1 fruit fly cellular context compared by ENCODE assay signal in genomic region chr3R:24543676-24544277, dm6.
TF ChIP-seq lines count a peak whose summit lies in the region.

Cftr (minus strand) TSS chr3R:24543914.

TF ChIP-seq in whole organism, embryonic, 481 proteins besides CTCF, POLR2A, EP300 and RAD21 (continued from another document):
- TF ChIP-seq Dek (tag; optimal IDR thresholded peaks at IDR 0.05; lab: Kevin White, UChicago) (peak; percentile 47), CG4617 (GFP tag; optimal IDR thresholded peaks at IDR 0.05; lab: Kevin White, UChicago; ENCODE audit: borderline replicate concordance) (peak; percentile 12), Ptx1 (GFP tag; IDR thresholded peaks at IDR 0.05; lab: Robert Waterston, UW) (peak; percentile 43), CG8290 (GFP tag; optimal IDR thresholded peaks at IDR 0.05; lab: Kevin White, UChicago) (no peak), CG8290 (tag; optimal IDR thresholded peaks at IDR 0.05; lab: Kevin White, UChicago) (peak in 1 of 2 experiments; percentile 84), CG31365 (tag; optimal IDR thresholded peaks at IDR 0.05; lab: Kevin White, UChicago) (peak; percentile 53), HmgZ (tag; optimal IDR thresholded peaks at IDR 0.05; lab: Kevin White, UChicago) (peak; percentile 79), mld (GFP tag; IDR thresholded peaks at IDR 0.05; lab: Robert Waterston, UW; ENCODE audit: partially characterized antibody) (no peak; the same call in 2 of the 3 replicates), CG11696 (GFP tag; IDR thresholded peaks at IDR 0.05; lab: Robert Waterston, UW) (no peak; the same call in 1 of the 2 replicates), Lhr (GFP tag; optimal IDR thresholded peaks at IDR 0.05; lab: Kevin White, UChicago) (no peak), CG17912 (GFP tag; optimal IDR thresholded peaks at IDR 0.05; lab: Kevin White, UChicago) (no peak), sisA (GFP tag; IDR thresholded peaks at IDR 0.05; lab: Robert Waterston, UW) (no peak), Fer3 (tag; optimal IDR thresholded peaks at IDR 0.05; lab: Kevin White, UChicago) (peak; percentile 45), pho (GFP tag; optimal IDR thresholded peaks at IDR 0.05; lab: Kevin White, UChicago) (peak; percentile 61), cato (GFP tag; optimal IDR thresholded peaks at IDR 0.05; lab: Kevin White, UChicago; ENCODE audit: borderline replicate concordance) (no peak), odd (GFP tag; optimal IDR thresholded peaks at IDR 0.05; lab: Kevin White, UChicago) (peak; percentile 16), CG10209 (GFP tag; optimal IDR thresholded peaks at IDR 0.05; lab: Kevin White, UChicago) (no peak), esg (GFP tag; conservative IDR thresholded peaks at IDR 0.05; lab: Robert Waterston, UW) (no peak), CG11398 (GFP tag; optimal IDR thresholded peaks at IDR 0.05; lab: Kevin White, UChicago) (no peak), CG17361 (GFP tag; IDR thresholded peaks at IDR 0.05; lab: Robert Waterston, UW) (no peak), lab (GFP tag; optimal IDR thresholded peaks at IDR 0.05; lab: Kevin White, UChicago) (peak; percentile 83), bbx (GFP tag; IDR thresholded peaks at IDR 0.05; lab: Robert Waterston, UW; ENCODE audit: partially characterized antibody) (peak; percentile 74; the same call in 1 of the 2 replicates), oc (tag; optimal IDR thresholded peaks at IDR 0.05; lab: Kevin White, UChicago) (peak; percentile 55), lbe (GFP tag; optimal IDR thresholded peaks at IDR 0.05; lab: Kevin White, UChicago) (peak; percentile 78), dati (GFP tag; IDR thresholded peaks at IDR 0.05; lab: Robert Waterston, UW) (no peak), mirr (GFP tag; optimal IDR thresholded peaks at IDR 0.05; lab: Kevin White, UChicago) (peak; percentile 88), Dip3 (GFP tag; optimal IDR thresholded peaks at IDR 0.05; lab: Kevin White, UChicago) (peak; percentile 41), CG34422 (GFP tag; IDR thresholded peaks at IDR 0.05; lab: Robert Waterston, UW) (peak; percentile 93), CG11456 (GFP tag; IDR thresholded peaks at IDR 0.05; lab: Robert Waterston, UW) (peak; percentile 51; the same call in 1 of the 3 replicates), Fer2 (tag; optimal IDR thresholded peaks at IDR 0.05; lab: Kevin White, UChicago) (no peak), Scr (GFP tag; IDR thresholded peaks at IDR 0.05; lab: Robert Waterston, UW; ENCODE audit: partially characterized antibody) (no peak; the same call in 1 of the 2 replicates), CG9932 (GFP tag; IDR thresholded peaks at IDR 0.05; lab: Robert Waterston, UW) (peak; percentile 70), CG8765 (GFP tag; IDR thresholded peaks at IDR 0.05; lab: Robert Waterston, UW) (no peak), Mrtf (GFP tag; IDR thresholded peaks at IDR 0.05; lab: Robert Waterston, UW) (peak; percentile 39; the same call in 2 of the 3 replicates), CG33213 (GFP tag; optimal IDR thresholded peaks at IDR 0.05; lab: Kevin White, UChicago) (peak; percentile 30), crol (GFP tag; IDR thresholded peaks at IDR 0.05; lab: Robert Waterston, UW) (no peak), CG7357 (GFP tag; IDR thresholded peaks at IDR 0.05; lab: Robert Waterston, UW) (no peak), rib (GFP tag; IDR thresholded peaks at IDR 0.05; lab: Robert Waterston, UW) (peak; percentile 67; the same call in 1 of the 2 replicates), CG3163 (GFP tag; optimal IDR thresholded peaks at IDR 0.05; lab: Kevin White, UChicago) (peak; percentile 5), disco-r (GFP tag; optimal IDR thresholded peaks at IDR 0.05; lab: Kevin White, UChicago) (peak; percentile 5), dpn (GFP tag; optimal IDR thresholded peaks at IDR 0.05; lab: Kevin White, UChicago) (peak; percentile 40 to 69), Adf1 (GFP tag; IDR thresholded peaks at IDR 0.05; lab: Robert Waterston, UW) (peak; percentile 9; the same call in 1 of the 2 replicates), CG13894 (tag; optimal IDR thresholded peaks at IDR 0.05; lab: Kevin White, UChicago) (peak; percentile 73), toy (GFP tag; IDR thresholded peaks at IDR 0.05; lab: Robert Waterston, UW) (no peak), CG16779 (GFP tag; IDR thresholded peaks at IDR 0.05; lab: Robert Waterston, UW) (peak; percentile 65; the same call in 1 of the 2 replicates), phol (tag; optimal IDR thresholded peaks at IDR 0.05; lab: Kevin White, UChicago) (no peak), CG4404 (GFP tag; IDR thresholded peaks at IDR 0.05; lab: Robert Waterston, UW) (no peak), CG11085 (GFP tag; IDR thresholded peaks at IDR 0.05; lab: Robert Waterston, UW) (peak; percentile 33; the same call in 1 of the 2 replicates), Myb (GFP tag; optimal IDR thresholded peaks at IDR 0.05; lab: Kevin White, UChicago) (peak; percentile 33), Atf-2 (GFP tag; optimal IDR thresholded peaks at IDR 0.05; lab: Kevin White, UChicago) (no peak), Optix (GFP tag; IDR thresholded peaks at IDR 0.05; lab: Robert Waterston, UW) (no peak; the same call in 2 of the 3 replicates), CG4854 (GFP tag; optimal IDR thresholded peaks at IDR 0.05; lab: Kevin White, UChicago) (peak; percentile 44), cg (GFP tag; optimal IDR thresholded peaks at IDR 0.05; lab: Kevin White, UChicago) (peak; percentile 90), NC2β (GFP tag; optimal IDR thresholded peaks at IDR 0.05; lab: Kevin White, UChicago) (peak; percentile 41), eve (GFP tag; optimal IDR thresholded peaks at IDR 0.05; lab: Kevin White, UChicago) (peak in 1 of 2 experiments; percentile 19), CG12236 (GFP tag; optimal IDR thresholded peaks at IDR 0.05; lab: Kevin White, UChicago) (no peak), CG2129 (GFP tag; IDR thresholded peaks at IDR 0.05; lab: Robert Waterston, UW; ENCODE audit: partially characterized antibody) (no peak), Fer1 (GFP tag; optimal IDR thresholded peaks at IDR 0.05; lab: Kevin White, UChicago) (peak; percentile 68), kay (GFP tag; optimal IDR thresholded peaks at IDR 0.05; lab: Kevin White, UChicago) (no peak), CG8388 (GFP tag; optimal IDR thresholded peaks at IDR 0.05; lab: Kevin White, UChicago) (no peak), chn (GFP tag; optimal IDR thresholded peaks at IDR 0.05; lab: Kevin White, UChicago) (peak; percentile 31), Kr (GFP tag; optimal IDR thresholded peaks at IDR 0.05; lab: Kevin White, UChicago) (no peak)
